Worm (Caenorhabditis elegans): ENCODE results near the gene vha-19.
A peak's percentile ranks its signal among the peaks of the same experiment; 100 is the strongest.

The vha-19 gene

DNA sequence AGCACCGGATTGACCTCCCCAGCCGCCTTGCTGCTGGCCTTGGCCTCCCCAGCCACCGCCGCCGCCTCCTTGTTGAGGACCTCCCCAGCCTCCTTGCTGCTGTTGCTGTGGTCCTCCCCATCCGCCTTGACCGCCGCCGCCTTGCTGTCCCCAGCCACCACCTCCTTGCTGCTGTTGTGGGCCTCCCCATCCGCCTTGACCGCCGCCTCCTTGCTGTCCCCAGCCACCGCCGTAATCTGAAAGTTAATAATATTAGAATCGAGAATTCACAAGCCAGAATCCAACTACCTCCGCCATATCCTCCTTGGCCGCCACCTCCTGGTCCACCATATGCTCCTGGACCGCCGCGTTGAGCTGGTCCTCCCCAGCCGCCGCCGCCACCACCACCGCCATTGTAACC, 31.7 kb upstream of the vha-19 start:
- TF ChIP-seq nhr-237 (tag; optimal IDR thresholded peaks at IDR 0.05), result no peak
- TF ChIP-seq nfya-1 (tag; optimal IDR thresholded peaks at IDR 0.05; ENCODE audit: insufficient read depth), result no peak
- TF ChIP-seq aly-2 (tag; optimal IDR thresholded peaks at IDR 0.05), result no peak
- no peak for TF ChIP-seq sea-2 (GFP tag; optimal IDR thresholded peaks at IDR 0.05)
- TF ChIP-seq lin-15B (tag; optimal IDR thresholded peaks at IDR 0.05), result no peak
- TF ChIP-seq tbx-2 (tag; optimal IDR thresholded peaks at IDR 0.05), result no peak
- no peak for TF ChIP-seq skn-1 (tag; optimal IDR thresholded peaks at IDR 0.05)
- TF ChIP-seq daf-12 (tag; optimal IDR thresholded peaks at IDR 0.05), result no peak
- no peak for TF ChIP-seq fkh-2 (tag; optimal IDR thresholded peaks at IDR 0.05)
- no peak for TF ChIP-seq ceh-28 (tag; optimal IDR thresholded peaks at IDR 0.05)

- no peak for TF ChIP-seq nfya-1 (tag; optimal IDR thresholded peaks at IDR 0.05; ENCODE audit: insufficient read depth)
- no peak for TF ChIP-seq nhr-67 (tag; optimal IDR thresholded peaks at IDR 0.05)
- TF ChIP-seq nhr-76 (tag; optimal IDR thresholded peaks at IDR 0.05), result no peak
- TF ChIP-seq ZK546.5 (tag; optimal IDR thresholded peaks at IDR 0.05), result no peak
Observed at ce11 chrIV:3338176-3338575, 30.8 kb upstream of the vha-19 start.

ce11 chrIV:3338676-3339075, 30.3 kb upstream of the vha-19 start, which contains the start of gene hrpa-1:
TSS of gene hrpa-1 (minus strand) at chrIV:3338867.
- TF ChIP-seq nhr-28 (tag; optimal IDR thresholded peaks at IDR 0.05) (no peak), elt-2 (tag; optimal IDR thresholded peaks at IDR 0.05) (peak; percentile 39), ama-1 (optimal IDR thresholded peaks at IDR 0.05) (peak; percentile 73), R02D3.7 (tag; optimal IDR thresholded peaks at IDR 0.05) (peak; percentile 56), ceh-16 (tag; optimal IDR thresholded peaks at IDR 0.05) (no peak), fkh-2 (tag; optimal IDR thresholded peaks at IDR 0.05) (no peak), hmg-11 (tag; optimal IDR thresholded peaks at IDR 0.05) (peak; percentile 45), elt-1 (tag; optimal IDR thresholded peaks at IDR 0.05) (peak; percentile 30), mdl-1 (tag; optimal IDR thresholded peaks at IDR 0.05) (no peak), egl-5 (tag; optimal IDR thresholded peaks at IDR 0.05) (peak; percentile 99), jun-1 (tag; optimal IDR thresholded peaks at IDR 0.05) (peak; percentile 55), nhr-43 (tag; optimal IDR thresholded peaks at IDR 0.05; ENCODE audit: poor library complexity, severe bottlenecking) (no peak), nhr-25 (tag; optimal IDR thresholded peaks at IDR 0.05) (peak; percentile 66), ztf-11 (tag; optimal IDR thresholded peaks at IDR 0.05) (no peak), nhr-76 (tag; optimal IDR thresholded peaks at IDR 0.05) (no peak), nhr-67 (tag; optimal IDR thresholded peaks at IDR 0.05) (no peak), elt-3 (tag; optimal IDR thresholded peaks at IDR 0.05) (no peak), ceh-28 (tag; optimal IDR thresholded peaks at IDR 0.05) (peak; percentile 71), nhr-237 (tag; optimal IDR thresholded peaks at IDR 0.05) (no peak), aly-2 (tag; optimal IDR thresholded peaks at IDR 0.05) (no peak), snpc-4 (tag; optimal IDR thresholded peaks at IDR 0.05) (peak; percentile 68), fos-1 (tag; optimal IDR thresholded peaks at IDR 0.05) (no peak), zag-1 (tag; optimal IDR thresholded peaks at IDR 0.05) (no peak), nhr-23 (tag; optimal IDR thresholded peaks at IDR 0.05) (peak; percentile 85), sea-2 (GFP tag; optimal IDR thresholded peaks at IDR 0.05) (no peak), egl-27 (tag; optimal IDR thresholded peaks at IDR 0.05) (no peak), skn-1 (tag; optimal IDR thresholded peaks at IDR 0.05) (peak; percentile 5), daf-12 (tag; optimal IDR thresholded peaks at IDR 0.05) (no peak), fkh-10 (GFP tag; optimal IDR thresholded peaks at IDR 0.05) (peak; percentile 58), ceh-9 (tag; optimal IDR thresholded peaks at IDR 0.05) (no peak), unc-39 (tag; optimal IDR thresholded peaks at IDR 0.05) (no peak), lsy-12 (tag; optimal IDR thresholded peaks at IDR 0.05) (no peak), ceh-82 (tag; optimal IDR thresholded peaks at IDR 0.05) (peak; percentile 1), lin-15B (tag; optimal IDR thresholded peaks at IDR 0.05) (peak; percentile 93), eor-1 (tag; optimal IDR thresholded peaks at IDR 0.05) (no peak), lin-39 (tag; optimal IDR thresholded peaks at IDR 0.05) (peak; percentile 88), tbx-2 (tag; optimal IDR thresholded peaks at IDR 0.05) (peak; percentile 5), ztf-4 (tag; optimal IDR thresholded peaks at IDR 0.05) (no peak), pha-4 (tag; optimal IDR thresholded peaks at IDR 0.05) (peak; percentile 91), nhr-77 (tag; optimal IDR thresholded peaks at IDR 0.05) (no peak), nfya-1 (tag; optimal IDR thresholded peaks at IDR 0.05; ENCODE audit: insufficient read depth) (peak; percentile 95), ZK546.5 (tag; optimal IDR thresholded peaks at IDR 0.05) (no peak), unc-62 (GFP tag; optimal IDR thresholded peaks at IDR 0.05) (no peak), nhr-11 (tag; optimal IDR thresholded peaks at IDR 0.05) (no peak), nhr-12 (tag; optimal IDR thresholded peaks at IDR 0.05) (no peak), mml-1 (tag; optimal IDR thresholded peaks at IDR 0.05) (no peak), pqm-1 (tag; optimal IDR thresholded peaks at IDR 0.05) (peak; percentile 22)

Measured in whole organism, L3 larva.